Fruit fly (Drosophila melanogaster): ENCODE data around the gene CG11927.

DNA sequence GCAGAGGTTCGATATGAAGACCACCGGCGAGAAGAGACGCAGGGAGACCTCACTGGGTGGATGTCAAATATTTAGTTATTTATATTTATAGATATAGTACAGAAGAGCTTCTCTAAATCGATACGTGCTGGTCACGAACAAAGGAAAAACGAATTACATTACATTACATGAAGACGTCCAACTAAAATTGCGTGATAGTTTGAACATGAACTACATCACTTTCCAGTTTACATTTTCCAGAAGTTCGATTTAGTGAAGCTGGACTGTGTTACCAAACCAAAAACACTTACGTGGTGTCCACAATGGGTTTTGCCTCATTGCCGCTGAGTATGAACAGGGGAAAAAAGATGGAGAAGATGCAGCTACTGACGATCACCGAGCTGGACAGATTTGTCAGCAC, 11.4 kb upstream of the CG11927 start:
- TF ChIP-seq CG14655 (GFP tag; optimal IDR thresholded peaks at IDR 0.05) (no peak), CG34367 (tag; optimal IDR thresholded peaks at IDR 0.05) (no peak), CG12605 (GFP tag; IDR thresholded peaks at IDR 0.05) (no peak)

All from whole organism, pupa.